Worm (Caenorhabditis elegans) whole organism, young adult: ENCODE data around the gene mec-17.
"Not testable (repeated sequence)": the region's sequence is repeated elsewhere in the genome, so short reads cannot be mapped to it uniquely, and the experiment has no call there.

Experiments used
- F33H1.4 ChIP-seq: fragments of 200-800 bp; sonication (Bioruptor generic); IDR thresholded peaks from 2 replicates; pipeline ENCODE4 v1.3.6; 2022; ENCODE audit warnings: missing genetic modification reagents, missing genetic modification characterization, missing compliant biosample characterization
- T07F8.4 ChIP-seq: sonication (generic microtip); optimal IDR thresholded peaks from 2 replicates; lab custom pipeline; 2016; ENCODE audit warnings: mild to moderate bottlenecking, missing genetic modification characterization, moderate library complexity, missing compliant biosample characterization
- ama-1 ChIP-seq, 3 experiments: fragments of 150-350 bp in 1 of 3; sonication (generic microtip) in 2 of 3; optimal IDR thresholded peaks; 2 replicates each; lab custom pipeline; 2014 to 2018; ENCODE audit warnings: missing biosample characterization in 2 of 3, missing genetic modification characterization in 2 of 3, missing genetic modification reagents in 2 of 3
- egrh-3 ChIP-seq: fragments of 200-800 bp; sonication (Bioruptor generic); IDR thresholded peaks from 2 replicates; pipeline ENCODE4 v1.3.6; 2022; ENCODE audit warnings: missing genetic modification reagents, missing genetic modification characterization, missing compliant biosample characterization
- him-1 ChIP-seq: sonication (generic microtip); optimal IDR thresholded peaks from 2 replicates; lab custom pipeline; 2016; ENCODE audit warnings: missing genotype, missing genetic modification reagents, missing genetic modification characterization, missing compliant biosample characterization
- lsl-1 ChIP-seq: fragments of 200-800 bp; sonication (Bioruptor generic); optimal IDR thresholded peaks from 2 replicates; lab custom pipeline; 2018; ENCODE audit warnings: mild to moderate bottlenecking, missing genetic modification characterization, moderate library complexity, missing compliant biosample characterization
- lsy-27 ChIP-seq: sonication (generic microtip); optimal IDR thresholded peaks from 2 replicates; lab custom pipeline; 2017; ENCODE audit warnings: missing genetic modification characterization, mild to moderate bottlenecking, missing compliant biosample characterization, antibody characterized with exemption, missing genotype, borderline replicate concordance; ENCODE audit not compliant: insufficient read depth
- pha-4 ChIP-seq: fragments of 150-350 bp; sonication (generic microtip); optimal IDR thresholded peaks from 2 replicates; lab custom pipeline; 2014; ENCODE audit warnings: missing biosample characterization, missing genetic modification reagents, missing genetic modification characterization
- rpc-1 ChIP-seq, 2 experiments: fragments of 150-350 bp in 1 of 2; sonication (generic microtip) in 1 of 2; optimal IDR thresholded peaks; 2 replicates each; lab custom pipeline; 2014 to 2018; ENCODE audit warnings: missing biosample characterization in 1 of 2, missing genetic modification characterization in 1 of 2, missing genetic modification reagents in 1 of 2, missing genotype in 1 of 2
- snpc-4 ChIP-seq, 5 experiments: fragments of 150-350 bp in 1 of 5; sonication (generic microtip) in 4 of 5; optimal IDR thresholded peaks; 2 replicates each; lab custom pipeline; 2014 to 2018; ENCODE audit warnings: missing genetic modification characterization in 5 of 5, missing biosample characterization in 3 of 5, antibody characterized with exemption in 2 of 5, mild to moderate bottlenecking in 2 of 5, missing compliant biosample characterization in 2 of 5, missing genotype in 2 of 5, moderate library complexity in 2 of 5, missing genetic modification reagents in 1 of 5

ce11 chrIV:8015726-8016312, 28.8 kb upstream of the mec-17 start, which contains the start of gene C26B2.7:
- not testable (repeated sequence) for TF ChIP-seq lsy-27; T07F8.4 (tag; lab: Kevin White, UChicago); snpc-4 (GFP tag; optimal IDR thresholded peaks at IDR 0.05; lab: Kevin White, UChicago); pha-4 (tag; lab: Kevin White, UChicago); rpc-1 (optimal IDR thresholded peaks at IDR 0.05; lab: Kevin White, UChicago); rpc-1 (tag; optimal IDR thresholded peaks at IDR 0.05; lab: Kevin White, UChicago); ama-1 (optimal IDR thresholded peaks at IDR 0.05; lab: Kevin White, UChicago); ama-1 (GFP tag; optimal IDR thresholded peaks at IDR 0.05; lab: Kevin White, UChicago)
- TF ChIP-seq egrh-3 (peak; percentile 81), F33H1.4 (GFP tag; lab: Robert Waterston, UW) (peak; percentile 60), snpc-4 (tag; optimal IDR thresholded peaks at IDR 0.05; lab: Kevin White, UChicago) (peak in 3 of 4 experiments; percentile 11 to 59 (median 16)), him-1 (tag; lab: Kevin White, UChicago) (peak; percentile 8), lsl-1 (GFP tag; lab: Kevin White, UChicago) (peak; percentile 59)
